Worm (Caenorhabditis elegans) whole organism, L2 larva: ENCODE results near the gene acr-8.
A peak's percentile ranks its signal among the peaks of the same experiment; 100 is the strongest.

Source experiments
- R02D3.7 ChIP-seq: fragments of 150-350 bp; optimal IDR thresholded peaks from 2 replicates; lab custom pipeline; 2014; ENCODE audit warnings: missing biosample characterization, missing genetic modification characterization
- aly-2 ChIP-seq: fragments of 150-350 bp; optimal IDR thresholded peaks from 2 replicates; lab custom pipeline; 2014; ENCODE audit warnings: missing biosample characterization, missing genetic modification characterization
- blmp-1 ChIP-seq: sonication (generic microtip); optimal IDR thresholded peaks from 2 replicates; lab custom pipeline; 2017; ENCODE audit warnings: missing genetic modification characterization, mild to moderate bottlenecking, missing compliant biosample characterization, antibody characterized with exemption, moderate library complexity; ENCODE audit not compliant: insufficient read depth
- elt-3 ChIP-seq: sonication (generic microtip); optimal IDR thresholded peaks from 2 replicates; lab custom pipeline; 2017; ENCODE audit warnings: missing biosample characterization, missing genetic modification characterization
- fos-1 ChIP-seq: fragments of 150-350 bp; optimal IDR thresholded peaks from 2 replicates; lab custom pipeline; 2014; ENCODE audit warnings: missing biosample characterization, missing genetic modification characterization
- nhr-237 ChIP-seq: fragments of 150-350 bp; optimal IDR thresholded peaks from 2 replicates; lab custom pipeline; 2014; ENCODE audit warnings: missing biosample characterization, missing genetic modification characterization
- sma-3 ChIP-seq: sonication (generic microtip); optimal IDR thresholded peaks from 2 replicates; lab custom pipeline; 2016; ENCODE audit warnings: missing genetic modification reagents, missing genetic modification characterization, missing compliant biosample characterization
- snpc-4 ChIP-seq: fragments of 150-350 bp; optimal IDR thresholded peaks from 2 replicates; lab custom pipeline; 2014; ENCODE audit warnings: missing biosample characterization, missing genetic modification characterization
- unc-39 ChIP-seq: fragments of 150-350 bp; optimal IDR thresholded peaks from 2 replicates; lab custom pipeline; 2014; ENCODE audit warnings: missing biosample characterization, missing genetic modification characterization
- ztf-11 ChIP-seq: sonication (generic microtip); optimal IDR thresholded peaks from 2 replicates; lab custom pipeline; 2017; ENCODE audit warnings: missing biosample characterization, missing genetic modification characterization
- ztf-4 ChIP-seq: fragments of 150-350 bp; optimal IDR thresholded peaks from 2 replicates; lab custom pipeline; 2014; ENCODE audit warnings: missing biosample characterization, missing genetic modification characterization

- TF ChIP-seq aly-2 (tag; lab: Kevin White, UChicago) = no peak
- TF ChIP-seq nhr-237 (tag; lab: Kevin White, UChicago) = no peak
- TF ChIP-seq snpc-4 (tag; lab: Kevin White, UChicago) = no peak
- TF ChIP-seq ztf-4 = no peak
- peak; percentile 24 for TF ChIP-seq blmp-1 (tag; lab: Kevin White, UChicago)
- no peak for TF ChIP-seq elt-3 (tag; lab: Kevin White, UChicago)
- no peak for TF ChIP-seq sma-3
- TF ChIP-seq R02D3.7 (tag; lab: Kevin White, UChicago) = no peak
- no peak for TF ChIP-seq fos-1 (tag; lab: Kevin White, UChicago)
- no peak for TF ChIP-seq unc-39
- no peak for TF ChIP-seq ztf-11 (tag; lab: Kevin White, UChicago)
Observed at ce11 chrX:10432786-10433185, 20.3 kb downstream of the acr-8 start.
